Worm (Caenorhabditis elegans) whole organism, late embryonic: ENCODE measurements around the gene egg-1.

Source experiments
- K02D7.2 ChIP-seq: sonication (generic microtip); optimal IDR thresholded peaks from 2 replicates; lab custom pipeline; 2017; ENCODE audit warnings: mild to moderate bottlenecking, missing genetic modification characterization, missing compliant biosample characterization
- T23F11.4 ChIP-seq: fragments of 200-800 bp; sonication (Bioruptor generic); optimal IDR thresholded peaks from 2 replicates; lab custom pipeline; 2018; ENCODE audit warnings: mild to moderate bottlenecking, missing genetic modification characterization, missing compliant biosample characterization
- ceh-14 ChIP-seq: sonication (generic microtip); optimal IDR thresholded peaks from 2 replicates; lab custom pipeline; 2016; ENCODE audit warnings: missing genotype, missing genetic modification characterization, missing compliant biosample characterization
- ceh-18 ChIP-seq: sonication (generic microtip); optimal IDR thresholded peaks from 2 replicates; lab custom pipeline; 2016; ENCODE audit warnings: missing genetic modification characterization, missing compliant biosample characterization
- ceh-19 ChIP-seq: fragments of 200-800 bp; sonication (Bioruptor generic); optimal IDR thresholded peaks from 2 replicates; lab custom pipeline; 2018; ENCODE audit warnings: mild to moderate bottlenecking, missing genetic modification characterization, missing compliant biosample characterization
- ceh-2 ChIP-seq: sonication (generic microtip); optimal IDR thresholded peaks from 2 replicates; lab custom pipeline; 2016; ENCODE audit warnings: missing genotype, missing genetic modification characterization, missing compliant biosample characterization
- ceh-31 ChIP-seq: sonication (generic microtip); optimal IDR thresholded peaks from 2 replicates; lab custom pipeline; 2016; ENCODE audit warnings: missing genetic modification characterization, missing compliant biosample characterization
- ceh-34 ChIP-seq: sonication (generic microtip); optimal IDR thresholded peaks from 2 replicates; lab custom pipeline; 2016; ENCODE audit warnings: mild to moderate bottlenecking, missing genetic modification characterization, missing compliant biosample characterization
- ceh-9 ChIP-seq: sonication (generic microtip); optimal IDR thresholded peaks from 2 replicates; lab custom pipeline; 2016; ENCODE audit warnings: mild to moderate bottlenecking, missing genetic modification characterization, inconsistent platforms, missing compliant biosample characterization
- che-1 ChIP-seq: sonication (generic microtip); optimal IDR thresholded peaks from 2 replicates; lab custom pipeline; 2016; ENCODE audit warnings: mild to moderate bottlenecking, missing genetic modification characterization, missing compliant biosample characterization
- dmd-4 ChIP-seq: sonication (generic microtip); optimal IDR thresholded peaks from 2 replicates; lab custom pipeline; 2016; ENCODE audit warnings: borderline replicate concordance, missing genetic modification characterization, missing compliant biosample characterization
- dve-1 ChIP-seq: sonication (generic microtip); optimal IDR thresholded peaks from 2 replicates; lab custom pipeline; 2017; ENCODE audit warnings: antibody characterized with exemption, mild to moderate bottlenecking, missing genetic modification characterization, missing compliant biosample characterization
- ets-4 ChIP-seq: sonication (generic microtip); optimal IDR thresholded peaks from 2 replicates; lab custom pipeline; 2016; ENCODE audit warnings: missing genetic modification characterization, missing compliant biosample characterization
- eyg-1 ChIP-seq: sonication (generic microtip); optimal IDR thresholded peaks from 2 replicates; lab custom pipeline; 2016; ENCODE audit warnings: missing genotype, missing genetic modification characterization, missing compliant biosample characterization
- fax-1 ChIP-seq: sonication (generic microtip); optimal IDR thresholded peaks from 2 replicates; lab custom pipeline; 2016; ENCODE audit warnings: missing genotype, missing genetic modification characterization, missing compliant biosample characterization
- fkh-10 ChIP-seq: fragments of 150-350 bp; optimal IDR thresholded peaks from 2 replicates; lab custom pipeline; 2014; ENCODE audit warnings: missing biosample characterization, missing genetic modification reagents, missing genetic modification characterization
- fkh-6 ChIP-seq: sonication (generic microtip); optimal IDR thresholded peaks from 2 replicates; lab custom pipeline; 2016; ENCODE audit warnings: missing genetic modification characterization, missing compliant biosample characterization
- gmeb-2 ChIP-seq: sonication (generic microtip); optimal IDR thresholded peaks from 2 replicates; lab custom pipeline; 2016; ENCODE audit warnings: missing genetic modification characterization, inconsistent platforms, missing compliant biosample characterization
- hlh-30 ChIP-seq: sonication (generic microtip); optimal IDR thresholded peaks from 2 replicates; lab custom pipeline; 2017; ENCODE audit warnings: antibody characterized with exemption, missing genetic modification characterization, missing compliant biosample characterization; ENCODE audit not compliant: insufficient read depth
- hlh-8 ChIP-seq: sonication (generic microtip); optimal IDR thresholded peaks from 2 replicates; lab custom pipeline; 2016; ENCODE audit warnings: missing genotype, missing genetic modification characterization, missing compliant biosample characterization
- lin-11 ChIP-seq: fragments of 200-800 bp; sonication (Bioruptor generic); optimal IDR thresholded peaks from 2 replicates; lab custom pipeline; 2018; ENCODE audit warnings: mild to moderate bottlenecking, missing genetic modification characterization, missing compliant biosample characterization
- nfya-1 ChIP-seq: sonication (generic microtip); optimal IDR thresholded peaks from 2 replicates; lab custom pipeline; 2017; ENCODE audit warnings: missing genetic modification characterization, mild to moderate bottlenecking, missing compliant biosample characterization, antibody characterized with exemption, moderate library complexity
- nhr-232 ChIP-seq: sonication (generic microtip); optimal IDR thresholded peaks from 2 replicates; lab custom pipeline; 2016; ENCODE audit warnings: missing genetic modification characterization, missing compliant biosample characterization
- pag-3 ChIP-seq: sonication (generic microtip); optimal IDR thresholded peaks from 2 replicates; lab custom pipeline; 2016; ENCODE audit warnings: missing compliant biosample characterization, missing genetic modification characterization, borderline replicate concordance
- pax-1 ChIP-seq: fragments of 150-350 bp; optimal IDR thresholded peaks from 2 replicates; lab custom pipeline; 2014; ENCODE audit warnings: missing biosample characterization, missing genetic modification characterization
- pha-2 ChIP-seq: sonication (generic microtip); optimal IDR thresholded peaks from 2 replicates; lab custom pipeline; 2017; ENCODE audit warnings: mild to moderate bottlenecking, missing genetic modification characterization, missing compliant biosample characterization
- pha-4 ChIP-seq: fragments of 150-350 bp; optimal IDR thresholded peaks from 2 replicates; lab custom pipeline; 2018; ENCODE audit warnings: missing biosample characterization, missing genetic modification reagents, missing genetic modification characterization
- pros-1 ChIP-seq: fragments of 150-350 bp; optimal IDR thresholded peaks from 2 replicates; lab custom pipeline; 2014; ENCODE audit warnings: missing biosample characterization, missing genetic modification reagents, missing genetic modification characterization
- ref-2 ChIP-seq: sonication (generic microtip); optimal IDR thresholded peaks from 2 replicates; lab custom pipeline; 2016; ENCODE audit warnings: missing genetic modification characterization, missing compliant biosample characterization
- rnt-1 ChIP-seq: sonication (generic microtip); optimal IDR thresholded peaks from 2 replicates; lab custom pipeline; 2016; ENCODE audit warnings: missing genetic modification characterization, missing compliant biosample characterization
- sox-4 ChIP-seq: sonication (generic microtip); optimal IDR thresholded peaks from 2 replicates; lab custom pipeline; 2017; ENCODE audit warnings: mild to moderate bottlenecking, missing genetic modification characterization, inconsistent platforms, missing compliant biosample characterization
- tbx-2 ChIP-seq: sonication (generic microtip); optimal IDR thresholded peaks from 2 replicates; lab custom pipeline; 2016; ENCODE audit warnings: missing genetic modification characterization, missing compliant biosample characterization
- tbx-7 ChIP-seq: sonication (generic microtip); optimal IDR thresholded peaks from 2 replicates; lab custom pipeline; 2016; ENCODE audit warnings: missing genotype, missing genetic modification characterization, missing compliant biosample characterization
- unc-55 ChIP-seq: sonication (generic microtip); optimal IDR thresholded peaks from 2 replicates; lab custom pipeline; 2017; ENCODE audit warnings: missing biosample characterization, missing genetic modification reagents, missing genetic modification characterization
- unc-86 ChIP-seq: sonication (generic microtip); optimal IDR thresholded peaks from 2 replicates; lab custom pipeline; 2016; ENCODE audit warnings: missing genetic modification characterization, missing compliant biosample characterization
- zip-5 ChIP-seq: sonication (generic microtip); optimal IDR thresholded peaks from 2 replicates; lab custom pipeline; 2016; ENCODE audit warnings: missing genetic modification characterization, missing compliant biosample characterization

Gene egg-1

DNA sequence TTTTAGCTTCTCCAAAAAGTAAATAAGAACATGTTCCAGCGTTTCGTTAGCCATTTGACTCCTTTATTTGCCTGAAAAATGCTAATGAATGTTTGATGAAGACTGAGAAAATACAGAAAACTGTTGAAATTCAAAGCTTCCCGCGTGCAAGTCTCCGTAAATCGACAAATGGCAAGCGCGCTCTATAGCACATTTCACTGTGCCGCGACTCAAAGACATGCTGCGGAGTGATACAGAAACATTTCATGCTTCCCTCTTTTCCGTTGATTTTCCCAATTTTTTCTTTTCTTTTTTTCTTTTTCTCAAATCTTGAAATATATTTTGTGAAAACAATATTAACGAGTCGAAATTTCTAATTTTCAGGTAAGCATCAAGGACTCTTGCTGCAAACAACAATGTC, 49.0 kb upstream of the egg-1 start, which contains the start of the genes ska-3 and rps-12 (continued):
- peak; percentile 74 for TF ChIP-seq pros-1
- TF ChIP-seq tbx-7 (tag; lab: Kevin White, UChicago): peak; percentile 41
- TF ChIP-seq hlh-30: peak; percentile 70
- no peak for TF ChIP-seq fkh-6 (tag; lab: Kevin White, UChicago)
- peak; percentile 43 for TF ChIP-seq hlh-8
- TF ChIP-seq ceh-2 (tag; lab: Kevin White, UChicago): peak; percentile 59
- peak; percentile 67 for TF ChIP-seq dmd-4 (tag; lab: Kevin White, UChicago)
- TF ChIP-seq rnt-1: peak; percentile 87
- no peak for TF ChIP-seq sox-4
- TF ChIP-seq pha-2 (tag; lab: Kevin White, UChicago): peak; percentile 55
- TF ChIP-seq ceh-19 (GFP tag; lab: Kevin White, UChicago): no peak
- TF ChIP-seq dve-1 (tag; lab: Kevin White, UChicago): peak; percentile 95
- TF ChIP-seq unc-86 (tag; lab: Kevin White, UChicago): peak; percentile 74
- TF ChIP-seq T23F11.4 (GFP tag; lab: Kevin White, UChicago): no peak
- peak; percentile 89 for TF ChIP-seq ceh-31 (tag; lab: Kevin White, UChicago)

DNA sequence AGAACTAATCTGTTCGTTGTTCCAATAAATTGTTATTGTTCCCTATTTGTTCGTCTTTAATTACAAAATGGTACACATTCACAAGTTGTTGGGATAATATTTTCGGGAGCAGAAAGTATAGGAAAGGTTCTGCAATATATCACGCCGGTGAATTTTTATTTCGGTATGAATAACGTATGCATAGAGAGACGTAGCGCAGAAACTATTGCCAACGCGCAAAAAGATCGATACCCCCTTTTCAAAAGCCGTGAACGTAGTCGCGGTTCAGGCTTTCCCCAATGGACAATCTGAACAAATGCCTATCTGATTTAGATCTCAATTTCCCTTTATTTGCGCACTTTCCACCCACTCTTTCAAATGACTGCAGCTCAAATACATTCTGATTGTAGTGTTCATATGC, 47.8 kb upstream of the egg-1 start, which contains the start of gene pst-2:
pst-2 (plus strand) TSS at position 293 of the 400 bp plus-strand sequence.
- TF ChIP-seq tbx-2 (tag; lab: Kevin White, UChicago): no peak
- TF ChIP-seq eyg-1 (tag; lab: Kevin White, UChicago): no peak
- no peak for TF ChIP-seq pax-1 (tag; lab: Kevin White, UChicago)
- no peak for TF ChIP-seq sox-4
- no peak for TF ChIP-seq tbx-7 (tag; lab: Kevin White, UChicago)
- TF ChIP-seq gmeb-2 (tag; lab: Kevin White, UChicago): no peak
- no peak for TF ChIP-seq pha-4 (tag; lab: Kevin White, UChicago)
- TF ChIP-seq lin-11: no peak
- no peak for TF ChIP-seq hlh-8
- no peak for TF ChIP-seq unc-55 (GFP tag; lab: Kevin White, UChicago)
- no peak for TF ChIP-seq che-1 (tag; lab: Kevin White, UChicago)
- no peak for TF ChIP-seq ets-4 (tag; lab: Kevin White, UChicago)
- no peak for TF ChIP-seq zip-5
- TF ChIP-seq fkh-10 (GFP tag; lab: Kevin White, UChicago): no peak
- TF ChIP-seq ceh-9: no peak
- TF ChIP-seq pag-3 (tag; lab: Kevin White, UChicago): no peak

DNA sequence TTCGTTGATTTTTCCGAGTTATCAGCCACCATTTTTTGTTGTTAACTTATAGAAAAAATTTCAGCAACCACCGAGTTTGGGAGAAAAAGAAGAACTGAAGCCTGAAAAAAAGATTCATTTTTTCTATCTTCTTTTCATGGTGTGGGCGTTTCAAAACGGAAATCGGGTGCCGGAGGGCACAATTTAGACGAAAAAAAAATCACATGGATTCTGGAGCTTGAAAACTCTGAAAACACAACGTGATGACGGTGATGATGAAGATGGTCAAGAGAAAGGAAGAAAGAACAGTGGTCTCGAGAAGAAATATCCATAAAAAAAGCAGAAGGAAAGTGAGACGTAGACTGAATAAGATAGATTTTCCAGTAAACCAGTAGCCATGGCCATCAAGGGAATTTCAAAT, 44.0 kb upstream of the egg-1 start, which contains the start of gene rcan-1:
rcan-1 (minus strand) TSS at position 101 of the 400 bp plus-strand sequence.
- no peak for TF ChIP-seq nhr-232 (tag; lab: Kevin White, UChicago)
- TF ChIP-seq K02D7.2 (tag; lab: Kevin White, UChicago): no peak
- no peak for TF ChIP-seq ref-2 (tag; lab: Kevin White, UChicago)
- TF ChIP-seq, all 69 proteins: peak for 0

DNA sequence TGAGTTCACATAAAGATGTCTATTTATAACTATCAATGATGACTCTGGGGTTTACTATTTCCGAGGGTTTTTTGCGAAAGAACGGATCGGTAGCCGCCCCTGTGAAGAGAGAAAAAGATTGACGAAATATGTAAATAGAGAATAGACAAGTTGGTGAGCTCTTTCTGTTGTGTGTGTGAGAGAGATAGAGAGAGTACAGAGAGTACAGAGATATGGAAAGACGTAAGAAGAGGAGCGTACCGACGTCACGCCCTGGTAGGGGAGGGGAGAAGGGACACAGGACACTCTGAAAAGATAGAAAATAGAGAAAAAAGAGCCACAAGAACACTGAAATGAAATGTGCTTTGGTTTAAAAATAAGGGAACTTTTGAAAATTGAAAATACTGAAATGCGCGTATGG, 39.7 kb upstream of the egg-1 start:
- peak; percentile 31 for TF ChIP-seq ceh-18 (tag; lab: Kevin White, UChicago)
- TF ChIP-seq fax-1 (tag; lab: Kevin White, UChicago): no peak
- peak; percentile 20 for TF ChIP-seq ceh-14
- peak; percentile 32 for TF ChIP-seq nfya-1
- peak; percentile 24 for TF ChIP-seq ceh-31 (tag; lab: Kevin White, UChicago)
- peak; percentile 36 for TF ChIP-seq ets-4 (tag; lab: Kevin White, UChicago)
- peak; percentile 50 for TF ChIP-seq tbx-2 (tag; lab: Kevin White, UChicago)
- peak; percentile 25 for TF ChIP-seq ceh-2 (tag; lab: Kevin White, UChicago)
- TF ChIP-seq ceh-34 (tag; lab: Kevin White, UChicago): peak; percentile 29
- TF ChIP-seq fkh-6 (tag; lab: Kevin White, UChicago): no peak
- TF ChIP-seq, all 69 proteins: peak for 8
